Worm (Caenorhabditis elegans): ENCODE results near the gene B0252.1.
A peak's percentile ranks its signal among the peaks of the same experiment; 100 is the strongest.

The B0252.1 gene

DNA sequence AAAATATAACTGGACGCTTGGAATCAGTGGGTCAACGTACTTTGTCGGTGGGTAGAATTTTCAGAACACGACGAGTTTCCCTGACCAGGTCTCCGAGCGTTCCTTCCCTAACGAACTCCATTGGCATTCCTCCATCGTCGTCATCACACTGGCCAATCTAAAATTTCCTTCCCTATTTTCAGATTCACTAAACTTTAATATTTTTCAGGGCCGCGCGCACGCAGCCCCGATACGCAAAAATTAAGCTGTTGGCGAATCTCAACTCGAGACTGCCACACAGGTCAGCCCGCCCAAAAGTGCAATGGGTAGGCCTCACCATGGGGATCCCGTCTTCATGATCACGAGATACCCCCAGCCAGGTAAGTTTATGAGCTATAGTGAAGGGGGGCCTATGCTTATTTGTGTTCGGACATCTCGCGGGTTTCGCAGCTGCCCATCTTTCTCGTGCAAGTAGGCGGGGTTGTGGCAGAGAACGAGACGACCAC is 48.8 kb downstream of the B0252.1 start (continued):
- TF ChIP-seq F10B5.3 (tag; optimal IDR thresholded peaks at IDR 0.05), result peak; percentile 75
- no peak for TF ChIP-seq daf-19 (GFP tag; conservative IDR thresholded peaks at IDR 0.05)
- peak; percentile 88 for TF ChIP-seq egl-43 (GFP tag; IDR thresholded peaks at IDR 0.05)
- TF ChIP-seq nhr-6 (tag; optimal IDR thresholded peaks at IDR 0.05), result peak; percentile 51
- no peak for TF ChIP-seq hif-1 (tag; optimal IDR thresholded peaks at IDR 0.05)
- peak in 1 of 2 experiments; percentile 69 for TF ChIP-seq lsy-2 (tag; optimal IDR thresholded peaks at IDR 0.05)
- peak; percentile 82 for TF ChIP-seq hlh-11 (tag; optimal IDR thresholded peaks at IDR 0.05)
- peak; percentile 96 for TF ChIP-seq T26A8.4 (GFP tag; IDR thresholded peaks at IDR 0.05)
- 0 out of 2 replicates have a peak, but pooled peaks have one; percentile 20 for TF ChIP-seq ceh-20 (GFP tag; IDR thresholded peaks at IDR 0.05)
- peak; percentile 83 for TF ChIP-seq mep-1 (tag; optimal IDR thresholded peaks at IDR 0.05)
- TF ChIP-seq D1046.2 (GFP tag; IDR thresholded peaks at IDR 0.05), result 0 out of 2 replicates have a peak, but pooled peaks have one; percentile 70
- TF ChIP-seq Y48G9A.11 (GFP tag; IDR thresholded peaks at IDR 0.05), result peak; percentile 91
- no peak for TF ChIP-seq fkh-10 (GFP tag; optimal IDR thresholded peaks at IDR 0.05)
- no peak for TF ChIP-seq daf-8 (GFP tag; IDR thresholded peaks at IDR 0.05)
- peak; percentile 63 for TF ChIP-seq spr-3 (GFP tag; optimal IDR thresholded peaks at IDR 0.05)
- TF ChIP-seq ZK337.2 (GFP tag; IDR thresholded peaks at IDR 0.05), result no peak
- TF ChIP-seq snpc-1.2 (GFP tag; IDR thresholded peaks at IDR 0.05), result peak; percentile 82
- TF ChIP-seq aly-2 (tag; optimal IDR thresholded peaks at IDR 0.05), result peak; percentile 52
- TF ChIP-seq lin-1 (GFP tag; IDR thresholded peaks at IDR 0.05), result peak; percentile 53; the same call in 1 of the 2 replicates
- no peak for TF ChIP-seq sdz-12 (GFP tag; optimal IDR thresholded peaks at IDR 0.05)
- no peak for TF ChIP-seq ces-1 (GFP tag; optimal IDR thresholded peaks at IDR 0.05)
- 0 out of 2 replicates have a peak, but pooled peaks have one; percentile 34 for TF ChIP-seq mxl-2 (GFP tag; conservative IDR thresholded peaks at IDR 0.05)
- TF ChIP-seq tra-1 (GFP tag; IDR thresholded peaks at IDR 0.05), result peak; percentile 55; the same call in 1 of the 2 replicates
- TF ChIP-seq F26F4.8 (GFP tag; conservative IDR thresholded peaks at IDR 0.05), result no peak
- TF ChIP-seq lin-15B (tag; optimal IDR thresholded peaks at IDR 0.05), result no peak
- peak; percentile 68 for TF ChIP-seq spr-1 (tag; optimal IDR thresholded peaks at IDR 0.05)
- no peak for TF ChIP-seq ceh-82 (tag; optimal IDR thresholded peaks at IDR 0.05)
- peak in 1 of 2 experiments; percentile 69 for TF ChIP-seq unc-62 (GFP tag; optimal IDR thresholded peaks at IDR 0.05 in 1 of 2)
- TF ChIP-seq unc-62 (tag; optimal IDR thresholded peaks at IDR 0.05), result no peak
- peak; percentile 55; the same call in 1 of the 2 replicates for TF ChIP-seq mdt-29 (GFP tag; IDR thresholded peaks at IDR 0.05)
- no peak for TF ChIP-seq pqm-1 (tag; optimal IDR thresholded peaks at IDR 0.05)
- peak; percentile 87 for TF ChIP-seq nhr-42 (GFP tag; IDR thresholded peaks at IDR 0.05)
- TF ChIP-seq ceh-28 (tag; optimal IDR thresholded peaks at IDR 0.05), result no peak
- peak; percentile 70; the same call in 1 of the 2 replicates for TF ChIP-seq pha-4 (GFP tag; IDR thresholded peaks at IDR 0.05)
- no peak for TF ChIP-seq pha-4 (tag; optimal IDR thresholded peaks at IDR 0.05)
- 0 out of 2 replicates have a peak, but pooled peaks have one; percentile 40 for TF ChIP-seq dmd-8 (GFP tag; IDR thresholded peaks at IDR 0.05)
- TF ChIP-seq lin-13 (GFP tag; optimal IDR thresholded peaks at IDR 0.05), result peak; percentile 68
- no peak for TF ChIP-seq dmd-9 (GFP tag; IDR thresholded peaks at IDR 0.05)
- peak; percentile 38 for TF ChIP-seq dpl-1 (GFP tag; optimal IDR thresholded peaks at IDR 0.05)
- TF ChIP-seq F44E2.7 (GFP tag; IDR thresholded peaks at IDR 0.05), result no peak
- TF ChIP-seq nhr-111 (GFP tag; optimal IDR thresholded peaks at IDR 0.05), result peak; percentile 55
- peak; percentile 72 for TF ChIP-seq lin-38 (GFP tag; IDR thresholded peaks at IDR 0.05)
- peak; percentile 75 for TF ChIP-seq nhr-48 (tag; optimal IDR thresholded peaks at IDR 0.05)
- TF ChIP-seq fos-1 (tag; optimal IDR thresholded peaks at IDR 0.05), result no peak
- TF ChIP-seq zag-1 (tag; optimal IDR thresholded peaks at IDR 0.05), result no peak
